Fruit fly (Drosophila melanogaster) whole organism, embryonic: ENCODE results near the gene Ir75b.
A peak's percentile ranks its signal among the peaks of the same experiment; 100 is the strongest.

ENCODE experiments used
- Ada2b ChIP-seq: fragments of 200-800 bp; sonication (Bioruptor generic); IDR thresholded peaks from 2 replicates; pipeline ENCODE4 v1.3.6; 2022; ENCODE audit warnings: missing biosample characterization, missing genetic modification characterization
- CG11695 ChIP-seq: fragments of 200-800 bp; sonication (Bioruptor generic); IDR thresholded peaks from 3 replicates; pipeline ENCODE4 v1.3.6; 2022; ENCODE audit warnings: missing biosample characterization, missing genetic modification characterization
- CG12769 ChIP-seq: fragments of 200-800 bp; sonication (Bioruptor generic); optimal IDR thresholded peaks from 2 replicates; lab custom pipeline; 2019; ENCODE audit warnings: missing biosample characterization, mild to moderate bottlenecking, missing genetic modification characterization, moderate library complexity
- CG13424 ChIP-seq: fragments of 200-800 bp; sonication (Bioruptor generic); optimal IDR thresholded peaks from 2 replicates; lab custom pipeline; 2019; ENCODE audit warnings: missing biosample characterization, mild to moderate bottlenecking, missing genetic modification characterization, moderate library complexity
- CG13775 ChIP-seq: fragments of 200-800 bp; sonication (Bioruptor generic); optimal IDR thresholded peaks from 3 replicates; lab custom pipeline; 2017; ENCODE audit warnings: missing biosample characterization, mild to moderate bottlenecking, missing genetic modification characterization
- CG16779 ChIP-seq: fragments of 200-800 bp; sonication (Bioruptor generic); IDR thresholded peaks from 2 replicates; pipeline ENCODE4 v1.3.6; 2022; ENCODE audit warnings: missing biosample characterization, missing genetic modification characterization
- CG17359 ChIP-seq: fragments of 200-800 bp; sonication (Bioruptor generic); optimal IDR thresholded peaks from 3 replicates; lab custom pipeline; 2018; ENCODE audit warnings: missing biosample characterization, mild to moderate bottlenecking, missing genetic modification characterization, moderate library complexity
- CG18599 ChIP-seq: fragments of 200-800 bp; sonication (Bioruptor generic); optimal IDR thresholded peaks from 3 replicates; lab custom pipeline; 2017; ENCODE audit warnings: missing biosample characterization, missing genetic modification characterization, mild to moderate bottlenecking, moderate library complexity, missing genetic modification reagents
- CG2116 ChIP-seq: fragments of 200-800 bp; sonication (Bioruptor generic); optimal IDR thresholded peaks from 3 replicates; lab custom pipeline; 2018; ENCODE audit warnings: missing biosample characterization, mild to moderate bottlenecking, missing genetic modification characterization
- CG2120 ChIP-seq: fragments of 200-800 bp; sonication (Bioruptor generic); optimal IDR thresholded peaks from 3 replicates; lab custom pipeline; 2016; ENCODE audit warnings: missing biosample characterization, missing genetic modification characterization
- CG3281 ChIP-seq: fragments of 200-800 bp; sonication (Bioruptor generic); optimal IDR thresholded peaks from 3 replicates; lab custom pipeline; 2017; ENCODE audit warnings: missing biosample characterization, mild to moderate bottlenecking, missing genetic modification characterization
- CG6791 ChIP-seq: fragments of 200-800 bp; sonication (Bioruptor generic); IDR thresholded peaks from 3 replicates; pipeline ENCODE4 v1.3.6; 2022; ENCODE audit warnings: missing biosample characterization, missing genetic modification characterization; ENCODE audit not compliant: partially characterized antibody
- CG8290 ChIP-seq, 3 experiments: fragments of 200-800 bp; sonication (Bioruptor generic); optimal IDR thresholded peaks; 2 replicates each; lab custom pipeline; 2016 to 2019; ENCODE audit warnings: missing biosample characterization in 3 of 3, missing genetic modification characterization in 3 of 3, mild to moderate bottlenecking in 2 of 3, moderate library complexity in 1 of 3
- CG8924 ChIP-seq: fragments of 200-800 bp; optimal IDR thresholded peaks from 3 replicates; lab custom pipeline; 2019; ENCODE audit warnings: missing biosample characterization, mild to moderate bottlenecking, missing genetic modification characterization, moderate library complexity
- CG9932 ChIP-seq: fragments of 200-800 bp; sonication (Bioruptor generic); IDR thresholded peaks from 2 replicates; pipeline ENCODE4 v1.3.6; 2022; ENCODE audit warnings: missing biosample characterization, missing genetic modification characterization
- Dfd ChIP-seq, 2 experiments: fragments of >200 bp; optimal IDR thresholded peaks; 2 replicates each; lab custom pipeline; 2017; ENCODE audit warnings: missing biosample characterization in 2 of 2, missing genetic modification characterization in 2 of 2
- E2f2 ChIP-seq: fragments of 200-800 bp; sonication (Bioruptor generic); IDR thresholded peaks from 2 replicates; pipeline ENCODE4 v1.3.6; 2022; ENCODE audit warnings: missing biosample characterization, missing genetic modification characterization
- ERR ChIP-seq: fragments of 200-800 bp; sonication (Bioruptor generic); optimal IDR thresholded peaks from 2 replicates; lab custom pipeline; 2016; ENCODE audit warnings: missing biosample characterization, missing genetic modification characterization
- Fer1 ChIP-seq: fragments of 200-800 bp; sonication (Bioruptor generic); optimal IDR thresholded peaks from 2 replicates; lab custom pipeline; 2017; ENCODE audit warnings: missing biosample characterization, mild to moderate bottlenecking, missing genetic modification characterization
- Fer3 ChIP-seq: fragments of 200-800 bp; sonication (Bioruptor generic); optimal IDR thresholded peaks from 2 replicates; lab custom pipeline; 2018; ENCODE audit warnings: missing biosample characterization, mild to moderate bottlenecking, missing genetic modification characterization, moderate library complexity
- Gsc ChIP-seq: fragments of 200-800 bp; sonication (Bioruptor generic); IDR thresholded peaks from 2 replicates; pipeline ENCODE4 v1.3.6; 2022; ENCODE audit warnings: missing biosample characterization, missing genetic modification characterization
- HLH3B ChIP-seq: fragments of 200-800 bp; sonication (Bioruptor generic); IDR thresholded peaks from 2 replicates; pipeline ENCODE4 v1.3.6; 2022; ENCODE audit warnings: missing biosample characterization, missing genetic modification characterization
- HLH4C ChIP-seq: fragments of 200-800 bp; sonication (Bioruptor generic); IDR thresholded peaks from 3 replicates; pipeline ENCODE4 v1.3.6; 2022; ENCODE audit warnings: missing biosample characterization, missing genetic modification characterization; ENCODE audit not compliant: partially characterized antibody
- HLH54F ChIP-seq: fragments of 200-800 bp; sonication (Bioruptor generic); optimal IDR thresholded peaks from 3 replicates; lab custom pipeline; 2016; ENCODE audit warnings: missing biosample characterization, missing genetic modification characterization
- Hey ChIP-seq: fragments of 200-800 bp; sonication (Bioruptor generic); optimal IDR thresholded peaks from 3 replicates; lab custom pipeline; 2018; ENCODE audit warnings: missing biosample characterization, mild to moderate bottlenecking, missing genetic modification characterization
- Hr78 ChIP-seq, 2 experiments: fragments of 200-800 bp in 1 of 2; fragments of >200 bp in 1 of 2; sonication (Bioruptor generic) in 1 of 2; optimal IDR thresholded peaks; 2 replicates each; lab custom pipeline; 2017 to 2019; ENCODE audit warnings: missing biosample characterization in 2 of 2, missing genetic modification characterization in 2 of 2, mild to moderate bottlenecking in 1 of 2, moderate library complexity in 1 of 2
- MESR4 ChIP-seq: fragments of 200-800 bp; sonication (Bioruptor generic); optimal IDR thresholded peaks from 2 replicates; lab custom pipeline; 2018; ENCODE audit warnings: missing biosample characterization, mild to moderate bottlenecking, missing genetic modification characterization, moderate library complexity
- MTF-1 ChIP-seq: fragments of 200-800 bp; sonication (Bioruptor generic); optimal IDR thresholded peaks from 2 replicates; lab custom pipeline; 2018; ENCODE audit warnings: missing biosample characterization, mild to moderate bottlenecking, missing genetic modification characterization, borderline replicate concordance
- Meics ChIP-seq: fragments of 200-800 bp; sonication (Bioruptor generic); optimal IDR thresholded peaks from 2 replicates; lab custom pipeline; 2017; ENCODE audit warnings: missing biosample characterization, mild to moderate bottlenecking, missing genetic modification characterization
- Nf-YA ChIP-seq: fragments of 200-800 bp; sonication (Bioruptor generic); IDR thresholded peaks from 2 replicates; pipeline ENCODE4 v1.3.6; 2022; ENCODE audit warnings: missing biosample characterization, missing genetic modification characterization
- Rfx ChIP-seq: fragments of 200-800 bp; sonication (Bioruptor generic); IDR thresholded peaks from 2 replicates; pipeline ENCODE4 v1.3.6; 2022; ENCODE audit warnings: missing biosample characterization, missing genetic modification characterization
- bowl ChIP-seq: fragments of 200-800 bp; sonication (Bioruptor generic); IDR thresholded peaks from 2 replicates; pipeline ENCODE4 v1.3.6; 2022; ENCODE audit warnings: missing biosample characterization, missing genetic modification characterization
- bsh ChIP-seq, 2 experiments: fragments of 200-800 bp; sonication (Bioruptor generic); optimal IDR thresholded peaks; 2 replicates each; lab custom pipeline; 2017 to 2018; ENCODE audit warnings: mild to moderate bottlenecking in 2 of 2, missing biosample characterization in 2 of 2, missing genetic modification characterization in 2 of 2, moderate library complexity in 1 of 2
- dpn ChIP-seq, 2 experiments: fragments of 200-800 bp; sonication (Bioruptor generic); optimal IDR thresholded peaks; 3 replicates each; lab custom pipeline; 2016; ENCODE audit warnings: missing biosample characterization in 2 of 2, missing genetic modification characterization in 2 of 2
- dysf ChIP-seq: fragments of 200-800 bp; sonication (Bioruptor generic); IDR thresholded peaks from 3 replicates; pipeline ENCODE4 v1.3.6; 2022; ENCODE audit warnings: missing biosample characterization, missing genetic modification characterization
- exex ChIP-seq: fragments of 200-800 bp; sonication (Bioruptor generic); optimal IDR thresholded peaks from 4 replicates; lab custom pipeline; 2018; ENCODE audit warnings: missing biosample characterization, mild to moderate bottlenecking, missing genetic modification characterization, moderate library complexity
- ftz-f1 ChIP-seq: fragments of 200-800 bp; sonication (Bioruptor generic); optimal IDR thresholded peaks from 2 replicates; lab custom pipeline; 2016; ENCODE audit warnings: missing biosample characterization, missing genetic modification characterization
- gem ChIP-seq: fragments of 200-800 bp; sonication (Bioruptor generic); optimal IDR thresholded peaks from 2 replicates; lab custom pipeline; 2019; ENCODE audit warnings: missing biosample characterization, mild to moderate bottlenecking, missing genetic modification characterization, moderate library complexity
- lab ChIP-seq: fragments of 200-800 bp; sonication (Bioruptor generic); optimal IDR thresholded peaks from 3 replicates; lab custom pipeline; 2017; ENCODE audit warnings: missing biosample characterization, missing genetic modification characterization, mild to moderate bottlenecking, moderate library complexity, missing genetic modification reagents
- lmd ChIP-seq: fragments of 200-800 bp; sonication (Bioruptor generic); IDR thresholded peaks from 2 replicates; pipeline ENCODE4 v1.3.6; 2022; ENCODE audit warnings: missing biosample characterization, missing genetic modification characterization
- lov ChIP-seq, 2 experiments: fragments of 200-800 bp in 1 of 2; fragments of >200 bp in 1 of 2; sonication (Bioruptor generic) in 1 of 2; IDR thresholded peaks in 1 of 2; optimal IDR thresholded peaks in 1 of 2; 2 replicates in 1 of 2; 3 replicates in 1 of 2; pipeline versions ENCODE4 v1.3.6 to Lab custom; 2017 to 2022; ENCODE audit warnings: missing biosample characterization in 1 of 2, missing genetic modification characterization in 1 of 2
- mam ChIP-seq: fragments of 200-800 bp; sonication (Bioruptor generic); optimal IDR thresholded peaks from 3 replicates; lab custom pipeline; 2016; ENCODE audit warnings: missing biosample characterization, missing genetic modification characterization
- phol ChIP-seq: fragments of 200-800 bp; sonication (Bioruptor generic); optimal IDR thresholded peaks from 3 replicates; lab custom pipeline; 2018; ENCODE audit warnings: missing biosample characterization, mild to moderate bottlenecking, missing genetic modification characterization, moderate library complexity
- sd ChIP-seq: fragments of 200-800 bp; sonication (Bioruptor generic); optimal IDR thresholded peaks from 3 replicates; lab custom pipeline; 2018; ENCODE audit warnings: missing biosample characterization, mild to moderate bottlenecking, missing genetic modification characterization, moderate library complexity
- slbo ChIP-seq: fragments of 200-800 bp; sonication (Bioruptor generic); IDR thresholded peaks from 2 replicates; pipeline ENCODE4 v1.3.6; 2022; ENCODE audit warnings: missing biosample characterization, missing genetic modification characterization
- usp ChIP-seq: fragments of >200 bp; optimal IDR thresholded peaks from 2 replicates; lab custom pipeline; 2017; ENCODE audit warnings: missing biosample characterization, missing genetic modification characterization

The Ir75b gene

DNA sequence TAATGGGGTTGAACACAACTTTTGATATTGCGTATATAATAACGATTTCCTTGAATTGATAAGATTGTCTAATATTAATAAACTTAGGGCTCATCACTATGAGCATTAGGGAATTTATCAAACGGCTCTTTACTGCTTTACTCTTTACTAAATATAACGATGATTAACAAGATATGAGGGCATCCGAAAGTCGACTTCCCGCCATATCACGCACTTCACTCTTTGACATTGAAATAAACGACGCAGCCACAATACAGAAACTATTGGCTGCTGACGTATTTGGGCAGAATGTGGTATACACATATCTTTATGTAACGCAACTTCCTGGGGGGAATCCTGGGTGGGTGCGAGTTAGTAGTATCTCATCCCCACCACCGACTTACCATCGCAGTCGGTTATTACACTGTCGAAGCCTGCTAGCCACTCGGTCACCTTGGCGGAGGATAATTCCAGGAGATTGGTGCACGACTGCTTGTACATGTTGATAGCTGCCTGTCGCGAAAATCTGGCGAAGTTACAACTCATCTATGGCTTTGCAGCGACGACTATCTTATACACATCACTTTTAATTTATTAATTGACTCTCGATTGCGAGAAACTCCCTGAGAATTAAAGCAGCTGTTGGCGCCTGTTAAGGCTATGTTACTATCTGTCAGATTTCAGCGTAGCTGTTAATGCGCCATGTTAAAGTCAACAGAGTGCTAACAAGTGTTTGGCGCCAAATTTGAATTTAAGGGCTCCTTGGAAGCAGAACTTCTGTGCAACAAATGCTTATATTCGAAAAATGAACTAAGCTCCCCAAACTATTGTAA lies 23.1 kb upstream of the Ir75b start, which contains the start of gene CG5567 (continued):
- TF ChIP-seq lab: peak; percentile 42
- 0 out of 2 replicates have a peak, but pooled peaks have one; percentile 16 for TF ChIP-seq HLH3B
- peak; percentile 15 for TF ChIP-seq CG13424
- TF ChIP-seq CG11695: peak; percentile 46; the same call in 1 of the 3 replicates
- peak; percentile 30 for TF ChIP-seq mam (GFP tag; lab: Kevin White, UChicago)
- peak; percentile 64 for TF ChIP-seq Fer1 (GFP tag; lab: Kevin White, UChicago)
- TF ChIP-seq MTF-1: no peak
- no peak for TF ChIP-seq CG8924 (tag; lab: Kevin White, UChicago)
- TF ChIP-seq Dfd (GFP tag; optimal IDR thresholded peaks at IDR 0.05; lab: Kevin White, UChicago): no peak
- peak; percentile 44; the same call in 1 of the 2 replicates for TF ChIP-seq Rfx
- peak; percentile 47 for TF ChIP-seq CG18599 (GFP tag; lab: Kevin White, UChicago)
- TF ChIP-seq lmd (GFP tag; lab: Robert Waterston, UW): peak; percentile 17; the same call in 1 of the 2 replicates
- no peak for TF ChIP-seq CG9932
- no peak for TF ChIP-seq Nf-YA (GFP tag; lab: Robert Waterston, UW)
- peak; percentile 2 for TF ChIP-seq CG2116 (GFP tag; lab: Kevin White, UChicago)
- no peak for TF ChIP-seq HLH4C
- 0 out of 2 replicates have a peak, but pooled peaks have one; percentile 36 for TF ChIP-seq slbo (GFP tag; lab: Robert Waterston, UW)
- TF ChIP-seq dpn (GFP tag; optimal IDR thresholded peaks at IDR 0.05; lab: Kevin White, UChicago): peak in 1 of 2 experiments; percentile 21
- TF ChIP-seq phol (tag; lab: Kevin White, UChicago): peak; percentile 2
- peak; percentile 58 for TF ChIP-seq CG2120
- no peak for TF ChIP-seq CG8290 (GFP tag; optimal IDR thresholded peaks at IDR 0.05; lab: Kevin White, UChicago)
- peak in 1 of 2 experiments; percentile 33 for TF ChIP-seq CG8290 (tag; optimal IDR thresholded peaks at IDR 0.05; lab: Kevin White, UChicago)
- TF ChIP-seq CG13775 (GFP tag; lab: Kevin White, UChicago): peak; percentile 22
- TF ChIP-seq usp (GFP tag; lab: Kevin White, UChicago): no peak
- TF ChIP-seq Meics (GFP tag; lab: Kevin White, UChicago): peak; percentile 34
- TF ChIP-seq E2f2: peak; percentile 88
- peak; percentile 33; the same call in 1 of the 3 replicates for TF ChIP-seq CG6791
- peak; percentile 19 for TF ChIP-seq HLH54F (GFP tag; lab: Kevin White, UChicago)
- no peak for TF ChIP-seq bowl
- peak; percentile 38; the same call in 1 of the 3 replicates for TF ChIP-seq dysf (GFP tag; lab: Robert Waterston, UW)
- TF ChIP-seq Gsc (GFP tag; lab: Robert Waterston, UW): no peak
- TF ChIP-seq ERR (GFP tag; lab: Kevin White, UChicago): peak; percentile 80
- peak; percentile 88 for TF ChIP-seq ftz-f1 (GFP tag; lab: Kevin White, UChicago)
- peak in 1 of 2 experiments; percentile 88 for TF ChIP-seq Hr78 (GFP tag; optimal IDR thresholded peaks at IDR 0.05; lab: Kevin White, UChicago)
- TF ChIP-seq Hey (tag; lab: Kevin White, UChicago): no peak
- TF ChIP-seq CG17359 (tag; lab: Kevin White, UChicago): peak; percentile 9
- no peak for TF ChIP-seq CG16779 (GFP tag; lab: Robert Waterston, UW)
- no peak for TF ChIP-seq lov (optimal IDR thresholded peaks at IDR 0.05; lab: Kevin White, UChicago)
- TF ChIP-seq lov (GFP tag; IDR thresholded peaks at IDR 0.05; lab: Robert Waterston, UW): no peak
- TF ChIP-seq CG3281 (GFP tag; lab: Kevin White, UChicago): peak; percentile 18
- TF ChIP-seq MESR4: peak; percentile 74
- peak; percentile 52 for TF ChIP-seq exex (tag; lab: Kevin White, UChicago)
- peak in 1 of 2 experiments; percentile 23 for TF ChIP-seq bsh (GFP tag; optimal IDR thresholded peaks at IDR 0.05; lab: Kevin White, UChicago)
- no peak for TF ChIP-seq Ada2b (GFP tag; lab: Robert Waterston, UW)
- TF ChIP-seq Fer3 (tag; lab: Kevin White, UChicago): peak; percentile 30
- peak; percentile 17 for TF ChIP-seq CG12769 (tag; lab: Kevin White, UChicago)
- peak; percentile 75 for TF ChIP-seq sd (tag; lab: Kevin White, UChicago)
- peak; percentile 23 for TF ChIP-seq gem (tag; lab: Kevin White, UChicago)
